Fruit fly (Drosophila melanogaster) whole organism: ENCODE data around the gene IleRS.

Source experiments
- CG8478 ChIP-seq: fragments of >200 bp; optimal IDR thresholded peaks from 2 replicates; lab custom pipeline; 2018; ENCODE audit warnings: inconsistent platforms
- pan ChIP-seq: fragments of >200 bp; optimal IDR thresholded peaks from 2 replicates; lab custom pipeline; 2017
- psq ChIP-seq: fragments of >200 bp; optimal IDR thresholded peaks from 2 replicates; lab custom pipeline; 2017

DNA sequence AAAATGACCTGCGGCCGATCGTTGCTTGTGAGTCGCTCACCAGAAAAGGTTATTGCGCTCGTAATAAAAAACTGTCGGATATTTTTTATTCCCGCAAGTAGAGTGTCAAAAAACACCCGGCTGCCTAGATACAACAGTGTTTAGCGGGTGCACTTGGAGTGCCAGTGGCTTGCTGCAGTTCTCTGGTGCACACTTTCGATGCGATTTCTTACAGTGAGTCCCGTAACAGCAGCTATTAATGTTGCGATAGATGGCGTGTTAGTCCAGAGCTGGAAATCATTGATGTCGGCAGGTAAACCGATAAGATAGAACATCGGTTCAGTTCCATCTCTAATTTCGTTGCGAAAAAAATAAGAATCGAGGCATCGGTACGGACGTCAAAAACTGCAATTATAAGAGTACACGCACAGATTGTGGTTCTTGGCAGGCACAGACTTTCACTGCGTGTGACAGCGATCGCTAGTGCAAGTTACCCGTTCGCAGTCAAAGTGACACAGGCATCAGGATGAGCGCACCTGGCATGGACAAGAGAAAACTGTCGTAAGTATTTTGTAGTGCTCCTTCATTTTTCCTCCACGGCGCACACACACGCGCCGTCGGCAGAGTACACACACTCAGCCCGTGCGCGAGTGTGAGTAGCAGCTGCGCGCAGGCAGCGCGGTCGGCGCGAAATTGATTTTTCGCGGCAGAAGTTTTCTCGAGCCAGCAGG lies 21.1 kb upstream of the IleRS start, which contains the start of gene Csp:
- TF ChIP-seq pan (lab: Kevin White, UChicago) (peak; percentile 68), psq (lab: Kevin White, UChicago) (no peak), CG8478 (lab: Kevin White, UChicago) (no peak)
